Fruit fly (Drosophila melanogaster): ENCODE results near the gene CG31955.

The CG31955 gene

DNA sequence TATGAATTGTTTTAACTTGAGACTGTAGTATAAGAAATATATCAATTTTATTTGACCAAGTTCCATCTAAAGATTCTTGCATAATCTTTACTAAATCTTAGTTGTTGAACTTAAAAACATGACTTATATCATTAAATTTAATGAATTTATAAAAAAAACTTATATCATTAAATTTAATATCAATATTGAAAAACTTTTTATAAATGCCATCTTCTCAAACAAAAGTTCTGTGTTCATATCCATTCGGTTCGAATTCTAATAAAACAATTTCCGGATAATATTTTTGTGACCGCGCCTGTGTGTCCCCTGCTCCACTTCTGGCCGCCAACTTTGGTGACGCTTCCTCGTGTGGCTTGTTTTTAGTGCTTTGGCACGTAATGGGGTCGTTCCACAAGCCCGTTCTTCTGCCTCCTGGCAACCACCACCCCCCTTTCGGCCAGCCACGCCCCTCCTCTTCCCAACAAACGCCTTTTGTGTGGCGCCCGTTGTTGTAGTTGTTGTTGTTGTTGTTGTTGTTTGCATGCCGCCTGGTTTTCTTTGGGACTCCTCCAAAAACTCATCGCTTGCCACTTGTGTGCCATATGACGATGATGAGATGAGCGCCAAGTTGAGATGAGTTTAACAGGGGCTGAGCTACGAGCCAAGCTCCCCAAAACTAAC, 24.2 kb upstream of the CG31955 start (continued):
- TF ChIP-seq CG11723 (GFP tag; optimal IDR thresholded peaks at IDR 0.05) (no peak), CG9797 (GFP tag; optimal IDR thresholded peaks at IDR 0.05) (no peak), Ravus (GFP tag; IDR thresholded peaks at IDR 0.05) (no peak), Hr51 (GFP tag; optimal IDR thresholded peaks at IDR 0.05) (peak in 1 of 2 experiments; percentile 39), CG17568 (GFP tag; optimal IDR thresholded peaks at IDR 0.05) (no peak), Ssrp (tag; optimal IDR thresholded peaks at IDR 0.05) (peak; percentile 2), cad (GFP tag; optimal IDR thresholded peaks at IDR 0.05) (no peak), CG13894 (tag; optimal IDR thresholded peaks at IDR 0.05) (peak; percentile 61), CG14014 (GFP tag; IDR thresholded peaks at IDR 0.05) (0 out of 2 replicates have a peak, but pooled peaks have one; percentile 13), psq (GFP tag; optimal IDR thresholded peaks at IDR 0.05) (no peak), CG4360 (GFP tag; IDR thresholded peaks at IDR 0.05) (peak; percentile 50; the same call in 1 of the 2 replicates), CG2712 (tag; optimal IDR thresholded peaks at IDR 0.05) (peak; percentile 1), otp (GFP tag; IDR thresholded peaks at IDR 0.05) (no peak), NK7.1 (GFP tag; optimal IDR thresholded peaks at IDR 0.05) (no peak), CG8089 (GFP tag; optimal IDR thresholded peaks at IDR 0.05) (no peak), Stat92E (GFP tag; optimal IDR thresholded peaks at IDR 0.05) (no peak), CG15073 (GFP tag; optimal IDR thresholded peaks at IDR 0.05) (no peak)

DNA sequence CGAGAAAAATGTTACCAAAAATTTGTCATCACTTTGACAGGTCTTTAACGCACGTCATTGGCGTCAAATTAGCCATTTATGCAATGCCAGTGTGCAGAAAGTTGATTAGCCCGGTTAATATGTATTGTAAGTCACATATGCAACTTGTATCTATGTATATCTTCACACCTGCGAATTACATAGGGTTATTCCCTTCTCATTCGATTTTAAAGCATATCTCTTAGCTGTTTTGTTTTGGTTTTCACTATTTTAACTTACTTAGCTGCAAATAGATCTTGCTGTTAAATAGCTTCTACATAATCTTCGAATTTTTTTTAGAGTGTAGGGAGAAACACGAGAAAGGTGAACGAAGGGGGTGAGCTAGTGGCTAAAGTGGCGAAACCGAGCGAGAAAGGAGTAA, 18.1 kb upstream of the CG31955 start:
- TF ChIP-seq CG8924 (tag; optimal IDR thresholded peaks at IDR 0.05) (no peak), CG2199 (GFP tag; IDR thresholded peaks at IDR 0.05) (no peak), pnt (GFP tag; optimal IDR thresholded peaks at IDR 0.05) (no peak), Fer1 (GFP tag; optimal IDR thresholded peaks at IDR 0.05) (no peak), fu2 (GFP tag; optimal IDR thresholded peaks at IDR 0.05) (no peak), Nf-YB (GFP tag; optimal IDR thresholded peaks at IDR 0.05) (no peak), MTF-1 (GFP tag; optimal IDR thresholded peaks at IDR 0.05; ENCODE audit: borderline replicate concordance) (no peak), CG10431 (GFP tag; optimal IDR thresholded peaks at IDR 0.05) (no peak), az2 (GFP tag; optimal IDR thresholded peaks at IDR 0.05) (no peak), CG1233 (GFP tag; optimal IDR thresholded peaks at IDR 0.05) (no peak), CG11695 (GFP tag; IDR thresholded peaks at IDR 0.05) (no peak), Hr3 (GFP tag; optimal IDR thresholded peaks at IDR 0.05) (no peak), da (GFP tag; optimal IDR thresholded peaks at IDR 0.05) (no peak), CG7963 (GFP tag; IDR thresholded peaks at IDR 0.05; ENCODE audit: partially characterized antibody) (no peak), CG15269 (tag; optimal IDR thresholded peaks at IDR 0.05) (no peak), CG6854 (GFP tag; optimal IDR thresholded peaks at IDR 0.05) (no peak), twi (tag; optimal IDR thresholded peaks at IDR 0.05) (no peak), Dbx (GFP tag; IDR thresholded peaks at IDR 0.05) (no peak), sr (GFP tag; IDR thresholded peaks at IDR 0.05) (no peak)

- no peak for TF ChIP-seq CG18011 (GFP tag; optimal IDR thresholded peaks at IDR 0.05)
- peak; percentile 47 for TF ChIP-seq Deaf1 (tag; optimal IDR thresholded peaks at IDR 0.05)
- no peak for TF ChIP-seq CG12769 (tag; optimal IDR thresholded peaks at IDR 0.05)
- TF ChIP-seq odd (GFP tag; optimal IDR thresholded peaks at IDR 0.05), result no peak
- peak; percentile 19; the same call in 1 of the 2 replicates for TF ChIP-seq amos (GFP tag; IDR thresholded peaks at IDR 0.05; ENCODE audit: partially characterized antibody)
- TF ChIP-seq rib (GFP tag; IDR thresholded peaks at IDR 0.05), result 0 out of 2 replicates have a peak, but pooled peaks have one; percentile 18
- TF ChIP-seq maf-S (GFP tag; optimal IDR thresholded peaks at IDR 0.05), result no peak
- TF ChIP-seq Trl (optimal IDR thresholded peaks at IDR 0.05), result peak; percentile 80 to 98
- no peak for TF ChIP-seq Trl (GFP tag; optimal IDR thresholded peaks at IDR 0.05)
- peak; percentile 61 for TF ChIP-seq Elba2 (GFP tag; optimal IDR thresholded peaks at IDR 0.05)
- TF ChIP-seq Abd-B (GFP tag; optimal IDR thresholded peaks at IDR 0.05), result no peak
- peak; percentile 75 for TF ChIP-seq Jarid2 (GFP tag; optimal IDR thresholded peaks at IDR 0.05)
These were observed 17.5 kb upstream of the CG31955 start, which contains the start of gene CG10019 for dm6 chr2L:3730182-3730975. Gene CG10019 (plus strand): TSS chr2L:3730466.

Measured in whole organism, embryonic.